Worm (Caenorhabditis elegans) whole organism, L4 larva: Measurements from ENCODE around the gene R148.4.

Source experiments
- D1046.2 ChIP-seq: fragments of 200-800 bp; sonication (Bioruptor generic); IDR thresholded peaks from 2 replicates; pipeline ENCODE4 v1.3.6; 2022; ENCODE audit warnings: missing genetic modification characterization, missing compliant biosample characterization
- F26F4.8 ChIP-seq: fragments of 200-800 bp; sonication (Bioruptor generic); conservative IDR thresholded peaks from 2 replicates; pipeline ENCODE4 v1.3.6; 2022; ENCODE audit warnings: missing genetic modification characterization, missing compliant biosample characterization
- F49E8.2 ChIP-seq: sonication (generic microtip); optimal IDR thresholded peaks from 2 replicates; lab custom pipeline; 2016; ENCODE audit warnings: missing compliant biosample characterization, mild to moderate bottlenecking, missing genetic modification characterization, borderline replicate concordance
- R02D3.7 ChIP-seq: fragments of 150-350 bp; sonication (generic microtip); optimal IDR thresholded peaks from 3 replicates; lab custom pipeline; 2014; ENCODE audit warnings: missing biosample characterization, missing genetic modification characterization
- Y105C5A.15 ChIP-seq: fragments of 200-800 bp; sonication (Bioruptor generic); IDR thresholded peaks from 2 replicates; pipeline ENCODE4 v1.3.6; 2022; ENCODE audit warnings: missing genetic modification characterization, missing compliant biosample characterization
- Y48G9A.11 ChIP-seq: fragments of 200-800 bp; sonication (Bioruptor generic); IDR thresholded peaks from 2 replicates; pipeline ENCODE4 v1.3.6; 2022; ENCODE audit warnings: missing genetic modification reagents, missing genetic modification characterization, missing compliant biosample characterization
- Y75B8A.6 ChIP-seq: fragments of 200-800 bp; sonication (Bioruptor generic); IDR thresholded peaks from 2 replicates; pipeline ENCODE4 v1.3.6; 2022; ENCODE audit warnings: missing genetic modification reagents, missing genetic modification characterization, missing compliant biosample characterization
- aha-1 ChIP-seq: fragments of 150-350 bp; peaks from one replicate; lab custom pipeline; 2014; ENCODE audit warnings: missing biosample characterization, missing genetic modification characterization
- ama-1 ChIP-seq: fragments of 150-350 bp; optimal IDR thresholded peaks from 2 replicates; lab custom pipeline; 2014; ENCODE audit warnings: inconsistent platforms, mixed read lengths
- ceh-32 ChIP-seq: sonication (generic microtip); optimal IDR thresholded peaks from 2 replicates; lab custom pipeline; 2016; ENCODE audit warnings: mild to moderate bottlenecking, missing genetic modification characterization, missing compliant biosample characterization; ENCODE audit not compliant: poor library complexity
- ceh-82 ChIP-seq: sonication (generic microtip); optimal IDR thresholded peaks from 2 replicates; lab custom pipeline; 2017; ENCODE audit warnings: missing biosample characterization, missing genetic modification characterization
- cey-2 ChIP-seq: sonication (generic microtip); optimal IDR thresholded peaks from 3 replicates; lab custom pipeline; 2017; ENCODE audit warnings: missing genetic modification characterization, mild to moderate bottlenecking, missing compliant biosample characterization, antibody characterized with exemption, borderline replicate concordance; ENCODE audit not compliant: insufficient read depth
- ctbp-1 ChIP-seq: fragments of 200-800 bp; sonication (Bioruptor generic); IDR thresholded peaks from 2 replicates; pipeline ENCODE4 v1.3.6; 2022; ENCODE audit warnings: missing genetic modification reagents, missing genetic modification characterization, missing compliant biosample characterization
- daf-19 ChIP-seq: fragments of 200-800 bp; sonication (Bioruptor generic); conservative IDR thresholded peaks from 2 replicates; pipeline ENCODE4 v1.3.6; 2022; ENCODE audit warnings: missing genetic modification characterization, missing compliant biosample characterization
- dmd-6 ChIP-seq: fragments of 200-800 bp; sonication (Bioruptor generic); IDR thresholded peaks from 2 replicates; pipeline ENCODE4 v1.3.6; 2022; ENCODE audit warnings: missing genetic modification reagents, missing genetic modification characterization, missing compliant biosample characterization
- dmd-9 ChIP-seq: fragments of 200-800 bp; sonication (Bioruptor generic); IDR thresholded peaks from 2 replicates; pipeline ENCODE4 v1.3.6; 2022; ENCODE audit warnings: missing genetic modification reagents, missing genetic modification characterization, missing compliant biosample characterization
- dve-1 ChIP-seq: sonication (generic microtip); optimal IDR thresholded peaks from 2 replicates; lab custom pipeline; 2017; ENCODE audit warnings: antibody characterized with exemption, mild to moderate bottlenecking, missing genetic modification characterization, missing compliant biosample characterization; ENCODE audit not compliant: insufficient read depth
- egl-27 ChIP-seq: sonication (generic microtip); optimal IDR thresholded peaks from 3 replicates; lab custom pipeline; 2017; ENCODE audit warnings: missing biosample characterization, missing genetic modification reagents, missing genetic modification characterization
- fos-1 ChIP-seq: fragments of 150-350 bp; optimal IDR thresholded peaks from 2 replicates; lab custom pipeline; 2014; ENCODE audit warnings: missing biosample characterization, missing genetic modification characterization
- hlh-30 ChIP-seq: sonication (generic microtip); optimal IDR thresholded peaks from 2 replicates; lab custom pipeline; 2017; ENCODE audit warnings: antibody characterized with exemption, mild to moderate bottlenecking, missing genetic modification characterization, missing compliant biosample characterization; ENCODE audit not compliant: insufficient read depth
- hmg-1.1 ChIP-seq: fragments of 200-800 bp; sonication (Bioruptor generic); IDR thresholded peaks from 2 replicates; pipeline ENCODE4 v1.3.6; 2022; ENCODE audit warnings: missing genetic modification reagents, missing genetic modification characterization, missing compliant biosample characterization
- lin-15B ChIP-seq: fragments of 150-350 bp; sonication (generic microtip); optimal IDR thresholded peaks from 3 replicates; lab custom pipeline; 2014; ENCODE audit warnings: missing biosample characterization, missing genetic modification characterization
- lin-29 ChIP-seq: fragments of 200-800 bp; sonication (Bioruptor generic); IDR thresholded peaks from 2 replicates; pipeline ENCODE4 v1.3.6; 2022; ENCODE audit warnings: missing genetic modification reagents, missing genetic modification characterization, missing compliant biosample characterization
- lin-38 ChIP-seq: fragments of 200-800 bp; sonication (Bioruptor generic); IDR thresholded peaks from 2 replicates; pipeline ENCODE4 v1.3.6; 2022; ENCODE audit warnings: missing genetic modification reagents, missing genetic modification characterization, missing compliant biosample characterization
- lin-39 ChIP-seq: fragments of 150-350 bp; optimal IDR thresholded peaks from 2 replicates; lab custom pipeline; 2014; ENCODE audit warnings: missing biosample characterization, missing genetic modification reagents, missing genetic modification characterization
- lir-3 ChIP-seq: sonication (generic microtip); optimal IDR thresholded peaks from 2 replicates; lab custom pipeline; 2016; ENCODE audit warnings: mild to moderate bottlenecking, missing genetic modification characterization, missing compliant biosample characterization
- lsy-2 ChIP-seq, 2 experiments: fragments of 150-350 bp in 1 of 2; sonication (generic microtip) in 1 of 2; optimal IDR thresholded peaks; 2 replicates each; lab custom pipeline; 2014 to 2017; ENCODE audit warnings: missing biosample characterization in 2 of 2, missing genetic modification characterization in 2 of 2
- mdt-29 ChIP-seq: fragments of 200-800 bp; sonication (Bioruptor generic); IDR thresholded peaks from 2 replicates; pipeline ENCODE4 v1.3.6; 2022; ENCODE audit warnings: missing genetic modification reagents, missing genetic modification characterization, missing compliant biosample characterization
- mep-1 ChIP-seq: fragments of 150-350 bp; sonication (generic microtip); optimal IDR thresholded peaks from 3 replicates; lab custom pipeline; 2014; ENCODE audit warnings: missing biosample characterization, missing genetic modification characterization
- mxl-3 ChIP-seq: fragments of 200-800 bp; sonication (Bioruptor generic); optimal IDR thresholded peaks from 2 replicates; lab custom pipeline; 2018; ENCODE audit warnings: mild to moderate bottlenecking, missing genetic modification characterization, missing compliant biosample characterization
- nhr-10 ChIP-seq: fragments of 150-350 bp; optimal IDR thresholded peaks from 2 replicates; lab custom pipeline; 2014; ENCODE audit warnings: missing biosample characterization, missing genetic modification characterization
- nhr-111 ChIP-seq: fragments of 200-800 bp; sonication (Bioruptor generic); optimal IDR thresholded peaks from 2 replicates; lab custom pipeline; 2018; ENCODE audit warnings: mild to moderate bottlenecking, missing genetic modification characterization, missing compliant biosample characterization
- nhr-28 ChIP-seq: fragments of 150-350 bp; optimal IDR thresholded peaks from 2 replicates; lab custom pipeline; 2014; ENCODE audit warnings: missing biosample characterization, missing genetic modification characterization
- nhr-42 ChIP-seq: fragments of 200-800 bp; sonication (Bioruptor generic); IDR thresholded peaks from 2 replicates; pipeline ENCODE4 v1.3.6; 2022; ENCODE audit warnings: missing genetic modification characterization, missing compliant biosample characterization
- nhr-6 ChIP-seq: fragments of 150-350 bp; optimal IDR thresholded peaks from 2 replicates; lab custom pipeline; 2014; ENCODE audit warnings: missing biosample characterization, missing genetic modification characterization
- nhr-76 ChIP-seq: fragments of 150-350 bp; optimal IDR thresholded peaks from 2 replicates; lab custom pipeline; 2014; ENCODE audit warnings: missing biosample characterization, missing genetic modification characterization
- pha-4 ChIP-seq, 2 experiments: fragments of 150-350 bp in 1 of 2; fragments of 200-800 bp in 1 of 2; sonication (Bioruptor generic) in 1 of 2; IDR thresholded peaks in 1 of 2; optimal IDR thresholded peaks in 1 of 2; 2 replicates each; pipeline versions ENCODE4 v1.3.6 to Lab custom; 2014 to 2022; ENCODE audit warnings: missing genetic modification characterization in 2 of 2, missing genetic modification reagents in 2 of 2, missing biosample characterization in 1 of 2, missing compliant biosample characterization in 1 of 2
- snpc-1.2 ChIP-seq: fragments of 200-800 bp; sonication (Bioruptor generic); IDR thresholded peaks from 2 replicates; pipeline ENCODE4 v1.3.6; 2022; ENCODE audit warnings: missing genetic modification reagents, missing genetic modification characterization, missing compliant biosample characterization
- spr-3 ChIP-seq: fragments of 200-800 bp; sonication (Bioruptor generic); optimal IDR thresholded peaks from 2 replicates; lab custom pipeline; 2018; ENCODE audit warnings: mild to moderate bottlenecking, missing genetic modification characterization, missing compliant biosample characterization
- unc-130 ChIP-seq: sonication (generic microtip); optimal IDR thresholded peaks from 2 replicates; lab custom pipeline; 2016; ENCODE audit warnings: missing genetic modification reagents, missing genetic modification characterization, missing compliant biosample characterization
- unc-39 ChIP-seq: sonication (generic microtip); optimal IDR thresholded peaks from 2 replicates; lab custom pipeline; 2017; ENCODE audit warnings: missing biosample characterization, missing genetic modification characterization
- ztf-11 ChIP-seq: fragments of 150-350 bp; optimal IDR thresholded peaks from 2 replicates; lab custom pipeline; 2014; ENCODE audit warnings: missing biosample characterization, missing genetic modification characterization

Gene R148.4

DNA sequence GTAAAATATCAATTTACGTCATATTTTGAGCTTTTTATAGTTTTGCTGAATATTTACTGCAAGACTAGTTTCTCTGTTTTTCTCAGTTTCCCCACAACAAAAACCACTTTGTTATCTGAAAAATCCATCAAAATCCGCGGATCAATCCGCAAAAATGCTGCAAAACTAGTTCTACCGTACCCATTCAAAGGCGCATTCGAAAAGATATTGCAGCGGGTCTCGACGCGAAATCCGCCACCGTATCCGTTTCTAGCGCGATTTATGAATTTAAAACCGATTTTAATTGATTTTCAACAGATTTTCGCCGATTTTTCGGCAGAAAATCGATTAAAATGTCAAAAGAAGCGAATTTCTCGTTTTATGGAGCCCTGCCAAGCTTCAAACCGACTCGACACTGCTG, at the start of gene R148.4:
TSS of gene R148.4 (plus strand) at position 211 of the 400 bp plus-strand sequence.
- peak; percentile 19 for TF ChIP-seq unc-130 (GFP tag; lab: Kevin White, UChicago)
- peak; percentile 64 for TF ChIP-seq F49E8.2 (tag; lab: Kevin White, UChicago)
- no peak for TF ChIP-seq ceh-32 (tag; lab: Kevin White, UChicago)
- 0 out of 2 replicates have a peak, but pooled peaks have one; percentile 43 for TF ChIP-seq Y48G9A.11 (GFP tag; lab: Robert Waterston, UW)

ce11 chrIII:3124209-3124786, 47.1 kb upstream of the R148.4 start:
- TF ChIP-seq nhr-28 (tag; lab: Kevin White, UChicago) (peak; percentile 3), nhr-10 (tag; lab: Kevin White, UChicago) (no peak), mdt-29 (no peak), lsy-2 (tag; optimal IDR thresholded peaks at IDR 0.05; lab: Kevin White, UChicago) (peak in 1 of 2 experiments; percentile 12), nhr-76 (tag; lab: Kevin White, UChicago) (no peak), ctbp-1 (no peak), pha-4 (GFP tag; IDR thresholded peaks at IDR 0.05; lab: Robert Waterston, UW) (no peak), pha-4 (tag; optimal IDR thresholded peaks at IDR 0.05; lab: Kevin White, UChicago) (peak; percentile 63), egl-27 (tag; lab: Kevin White, UChicago) (no peak), dve-1 (tag; lab: Kevin White, UChicago) (peak; percentile 20)

ce11 chrIII:3127074-3127596, 44.3 kb upstream of the R148.4 start, which contains the start of gene nipa-1:
Gene nipa-1, minus strand, starts transcription at chrIII:3127124.
- TF ChIP-seq F49E8.2 (tag; lab: Kevin White, UChicago) (peak; percentile 17), lin-15B (tag; lab: Kevin White, UChicago) (no peak), nhr-111 (GFP tag; lab: Kevin White, UChicago) (no peak)

DNA sequence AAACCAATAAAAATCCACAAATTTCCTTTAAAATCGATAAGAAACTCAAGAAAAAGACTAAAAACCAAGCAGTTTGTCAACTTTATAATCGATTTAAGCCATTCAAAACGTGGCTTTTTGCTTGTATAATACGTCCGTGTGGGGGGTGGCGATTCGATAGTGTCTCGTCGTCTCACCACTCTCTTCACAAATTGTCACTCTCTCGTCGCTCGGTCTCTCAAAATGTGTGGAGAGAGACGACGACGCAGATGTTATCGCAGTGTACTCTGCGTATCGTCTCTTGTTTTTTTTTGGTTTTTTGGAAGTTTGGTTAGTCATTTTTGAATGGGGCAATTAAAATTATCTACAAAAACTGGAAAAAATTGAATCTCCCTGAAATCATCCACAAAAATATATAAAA, 43.8 kb upstream of the R148.4 start:
- TF ChIP-seq mxl-3 (no peak), fos-1 (tag; lab: Kevin White, UChicago) (no peak), hmg-1.1 (GFP tag; lab: Robert Waterston, UW) (0 out of 2 replicates have a peak, but pooled peaks have one; percentile 28), cey-2 (tag; lab: Kevin White, UChicago) (no peak), daf-19 (no peak), ceh-82 (tag; lab: Kevin White, UChicago) (no peak), nhr-42 (GFP tag; lab: Robert Waterston, UW) (no peak), spr-3 (GFP tag; lab: Kevin White, UChicago) (no peak), ama-1 (lab: Kevin White, UChicago) (no peak), aha-1 (tag; lab: Kevin White, UChicago) (peak; percentile 18), snpc-1.2 (no peak), dmd-9 (GFP tag; lab: Robert Waterston, UW) (no peak), Y75B8A.6 (no peak), nhr-6 (tag; lab: Kevin White, UChicago) (peak; percentile 34), unc-39 (tag; lab: Kevin White, UChicago) (no peak), nhr-28 (tag; lab: Kevin White, UChicago) (peak; percentile 71), D1046.2 (GFP tag; lab: Robert Waterston, UW) (no peak), lin-38 (GFP tag; lab: Robert Waterston, UW) (no peak), pha-4 (GFP tag; IDR thresholded peaks at IDR 0.05; lab: Robert Waterston, UW) (no peak), pha-4 (tag; optimal IDR thresholded peaks at IDR 0.05; lab: Kevin White, UChicago) (no peak), mep-1 (tag; lab: Kevin White, UChicago) (no peak), ztf-11 (tag; lab: Kevin White, UChicago) (no peak), R02D3.7 (tag; lab: Kevin White, UChicago) (no peak), lir-3 (no peak), dve-1 (tag; lab: Kevin White, UChicago) (peak; percentile 31), hlh-30 (tag; lab: Kevin White, UChicago) (peak; percentile 18), lin-39 (tag; lab: Kevin White, UChicago) (no peak), Y105C5A.15 (GFP tag; lab: Robert Waterston, UW) (no peak), F26F4.8 (GFP tag; lab: Robert Waterston, UW) (no peak), dmd-6 (GFP tag; lab: Robert Waterston, UW) (peak; percentile 41), lin-29 (GFP tag; lab: Robert Waterston, UW) (no peak), lsy-2 (tag; optimal IDR thresholded peaks at IDR 0.05; lab: Kevin White, UChicago) (no peak)
